Comparison of ENCODE assay signal across 7 worm cellular contexts in genomic region chrV:3582086-3582485, ce11.
TF ChIP-seq lines count a peak whose summit lies in the region.

No protein-coding gene starts in this region.

TF ChIP-seq in whole organism, L1 larva, 84 proteins besides CTCF, POLR2A, EP300 and RAD21:
- no peak for TF ChIP-seq snu-23 (GFP tag; optimal IDR thresholded peaks at IDR 0.05; lab: Kevin White, UChicago)
- peak; percentile 15 for TF ChIP-seq nhr-71 (tag; optimal IDR thresholded peaks at IDR 0.05; lab: Kevin White, UChicago)
- TF ChIP-seq fkh-10 (GFP tag; optimal IDR thresholded peaks at IDR 0.05; lab: Kevin White, UChicago): no peak
- no peak for TF ChIP-seq isw-1 (GFP tag; IDR thresholded peaks at IDR 0.05; lab: Robert Waterston, UW)
- TF ChIP-seq fkh-4 (tag; optimal IDR thresholded peaks at IDR 0.05; lab: Kevin White, UChicago; ENCODE audit: borderline replicate concordance): no peak
- no peak for TF ChIP-seq nhr-11 (tag; optimal IDR thresholded peaks at IDR 0.05; lab: Kevin White, UChicago)
- no peak for TF ChIP-seq lir-3 (tag; optimal IDR thresholded peaks at IDR 0.05; lab: Kevin White, UChicago; ENCODE audit: poor library complexity)
- TF ChIP-seq nhr-85 (tag; lab: Kevin White, UChicago): peak; percentile 36

TF ChIP-seq in whole organism, L2 larva, 48 proteins besides CTCF, POLR2A, EP300 and RAD21:
- peak; percentile 21 for TF ChIP-seq sma-9 (GFP tag; optimal IDR thresholded peaks at IDR 0.05; lab: Kevin White, UChicago)
- TF ChIP-seq sma-9 (tag; optimal IDR thresholded peaks at IDR 0.05; lab: Kevin White, UChicago): no peak
- no peak for TF ChIP-seq snpc-4 (tag; optimal IDR thresholded peaks at IDR 0.05; lab: Kevin White, UChicago)

TF ChIP-seq in whole organism, L3 larva, 47 proteins besides CTCF, POLR2A, EP300 and RAD21:
- peak; percentile 60 for TF ChIP-seq nhr-43 (tag; optimal IDR thresholded peaks at IDR 0.05; lab: Kevin White, UChicago; ENCODE audit: poor library complexity, severe bottlenecking)
- TF ChIP-seq ztf-4 (tag; optimal IDR thresholded peaks at IDR 0.05; lab: Kevin White, UChicago): no peak
- TF ChIP-seq lin-15B (tag; optimal IDR thresholded peaks at IDR 0.05; lab: Kevin White, UChicago): no peak
- TF ChIP-seq ama-1 (optimal IDR thresholded peaks at IDR 0.05; lab: Kevin White, UChicago): no peak
- no peak for TF ChIP-seq nhr-77 (tag; optimal IDR thresholded peaks at IDR 0.05; lab: Kevin White, UChicago)
- TF ChIP-seq mdl-1 (tag; optimal IDR thresholded peaks at IDR 0.05; lab: Kevin White, UChicago): no peak
- TF ChIP-seq ztf-11 (tag; optimal IDR thresholded peaks at IDR 0.05; lab: Kevin White, UChicago): no peak
- TF ChIP-seq elt-2 (tag; optimal IDR thresholded peaks at IDR 0.05; lab: Kevin White, UChicago): peak; percentile 6
- no peak for TF ChIP-seq ceh-9 (tag; optimal IDR thresholded peaks at IDR 0.05; lab: Kevin White, UChicago)
- TF ChIP-seq nfya-1 (tag; optimal IDR thresholded peaks at IDR 0.05; lab: Kevin White, UChicago; ENCODE audit: insufficient read depth): peak; percentile 34
- no peak for TF ChIP-seq lin-39 (tag; optimal IDR thresholded peaks at IDR 0.05; lab: Kevin White, UChicago)

TF ChIP-seq in whole organism, L4 larva, 104 proteins besides CTCF, POLR2A, EP300 and RAD21 (continues in another document):
- TF ChIP-seq Y105C5A.15 (GFP tag; IDR thresholded peaks at IDR 0.05; lab: Robert Waterston, UW): peak; percentile 75; the same call in 1 of the 2 replicates
- TF ChIP-seq T26A8.4 (GFP tag; IDR thresholded peaks at IDR 0.05; lab: Robert Waterston, UW): peak; percentile 49
- TF ChIP-seq ama-1 (optimal IDR thresholded peaks at IDR 0.05; lab: Kevin White, UChicago): no peak
- TF ChIP-seq F26F4.8 (GFP tag; conservative IDR thresholded peaks at IDR 0.05; lab: Robert Waterston, UW): peak; percentile 76
- peak; percentile 8; the same call in 1 of the 2 replicates for TF ChIP-seq dmd-6 (GFP tag; IDR thresholded peaks at IDR 0.05; lab: Robert Waterston, UW)
- TF ChIP-seq lim-7 (GFP tag; IDR thresholded peaks at IDR 0.05; lab: Robert Waterston, UW): peak; percentile 80
- peak; percentile 21 for TF ChIP-seq mes-2 (tag; optimal IDR thresholded peaks at IDR 0.05; lab: Kevin White, UChicago; ENCODE audit: poor library complexity, severe bottlenecking)
- no peak for TF ChIP-seq mxl-2 (GFP tag; conservative IDR thresholded peaks at IDR 0.05; lab: Robert Waterston, UW)
- TF ChIP-seq dmd-8 (GFP tag; IDR thresholded peaks at IDR 0.05; lab: Robert Waterston, UW): 0 out of 2 replicates have a peak, but pooled peaks have one; percentile 37
- TF ChIP-seq F44E2.7 (GFP tag; IDR thresholded peaks at IDR 0.05; lab: Robert Waterston, UW): 0 out of 2 replicates have a peak, but pooled peaks have one; percentile 7
- TF ChIP-seq nhr-48 (tag; optimal IDR thresholded peaks at IDR 0.05; lab: Kevin White, UChicago): peak; percentile 20
- peak; percentile 72 for TF ChIP-seq snpc-1.2 (GFP tag; IDR thresholded peaks at IDR 0.05; lab: Robert Waterston, UW)
- TF ChIP-seq lin-13 (GFP tag; optimal IDR thresholded peaks at IDR 0.05; lab: Kevin White, UChicago): peak; percentile 31
- peak; percentile 39; the same call in 1 of the 2 replicates for TF ChIP-seq ceh-44 (GFP tag; IDR thresholded peaks at IDR 0.05; lab: Robert Waterston, UW)
- peak; percentile 70; the same call in 1 of the 2 replicates for TF ChIP-seq Y48G9A.11 (GFP tag; IDR thresholded peaks at IDR 0.05; lab: Robert Waterston, UW)
- 0 out of 2 replicates have a peak, but pooled peaks have one; percentile 21 for TF ChIP-seq lin-1 (GFP tag; IDR thresholded peaks at IDR 0.05; lab: Robert Waterston, UW)

TF ChIP-seq in whole organism, early embryonic, 17 proteins besides CTCF, POLR2A, EP300 and RAD21:
- TF ChIP-seq pes-1 (GFP tag; IDR thresholded peaks at IDR 0.05; lab: Robert Waterston, UW): 0 out of 2 replicates have a peak, but pooled peaks have one; percentile 9
- no peak for TF ChIP-seq ama-1 (optimal IDR thresholded peaks at IDR 0.05; lab: Kevin White, UChicago)

TF ChIP-seq in whole organism, midembryonic, 9 proteins besides CTCF, POLR2A, EP300 and RAD21:
- TF ChIP-seq tab-1 (GFP tag; IDR thresholded peaks at IDR 0.05; lab: Robert Waterston, UW) (no peak), ref-1 (GFP tag; conservative IDR thresholded peaks at IDR 0.05; lab: Robert Waterston, UW) (no peak), flt-1 (GFP tag; IDR thresholded peaks at IDR 0.05; lab: Robert Waterston, UW) (no peak), klf-2 (GFP tag; conservative IDR thresholded peaks at IDR 0.05; lab: Robert Waterston, UW) (no peak), ztf-29 (GFP tag; IDR thresholded peaks at IDR 0.05; lab: Robert Waterston, UW) (no peak), T22C8.4 (GFP tag; IDR thresholded peaks at IDR 0.05; lab: Robert Waterston, UW) (peak; percentile 45)
TF ChIP-seq in whole organism, midembryonic: peak in this region for 1.

TF ChIP-seq in whole organism, young adult, 124 proteins besides CTCF, POLR2A, EP300 and RAD21 (continues in another document):
- TF ChIP-seq attf-6 (GFP tag; IDR thresholded peaks at IDR 0.05; lab: Robert Waterston, UW): 0 out of 2 replicates have a peak, but pooled peaks have one; percentile 13
- TF ChIP-seq F10E7.11 (tag; optimal IDR thresholded peaks at IDR 0.05; lab: Kevin White, UChicago): no peak
- TF ChIP-seq nfya-2 (GFP tag; IDR thresholded peaks at IDR 0.05; lab: Robert Waterston, UW): 0 out of 2 replicates have a peak, but pooled peaks have one; percentile 25
- TF ChIP-seq F49E8.2 (tag; optimal IDR thresholded peaks at IDR 0.05; lab: Kevin White, UChicago; ENCODE audit: insufficient read depth): peak; percentile 68
- no peak for TF ChIP-seq egl-18 (GFP tag; IDR thresholded peaks at IDR 0.05; lab: Robert Waterston, UW)
- TF ChIP-seq him-1 (tag; optimal IDR thresholded peaks at IDR 0.05; lab: Kevin White, UChicago): no peak
- no peak for TF ChIP-seq aptf-2 (GFP tag; conservative IDR thresholded peaks at IDR 0.05; lab: Robert Waterston, UW)
- 0 out of 2 replicates have a peak, but pooled peaks have one; percentile 14 for TF ChIP-seq madf-3 (GFP tag; IDR thresholded peaks at IDR 0.05; lab: Robert Waterston, UW)
- no peak for TF ChIP-seq T26A5.8 (tag; optimal IDR thresholded peaks at IDR 0.05; lab: Kevin White, UChicago)
- peak; percentile 9 for TF ChIP-seq athp-1 (tag; optimal IDR thresholded peaks at IDR 0.05; lab: Kevin White, UChicago)
- TF ChIP-seq F23B12.7 (tag; optimal IDR thresholded peaks at IDR 0.05; lab: Kevin White, UChicago; ENCODE audit: insufficient read depth): peak; percentile 61
- peak; percentile 28; the same call in 1 of the 2 replicates for TF ChIP-seq Y53F4B.3 (GFP tag; IDR thresholded peaks at IDR 0.05; lab: Robert Waterston, UW)
- TF ChIP-seq die-1 (tag; optimal IDR thresholded peaks at IDR 0.05; lab: Kevin White, UChicago): peak; percentile 54
- TF ChIP-seq rec-8 (tag; optimal IDR thresholded peaks at IDR 0.05; lab: Kevin White, UChicago): peak in 1 of 2 experiments; percentile 35
- TF ChIP-seq rpc-1 (optimal IDR thresholded peaks at IDR 0.05; lab: Kevin White, UChicago): peak; percentile 58
- TF ChIP-seq rpc-1 (tag; optimal IDR thresholded peaks at IDR 0.05; lab: Kevin White, UChicago): peak; percentile 76
- TF ChIP-seq unc-130 (GFP tag; optimal IDR thresholded peaks at IDR 0.05; lab: Kevin White, UChicago): no peak
- peak; percentile 65 for TF ChIP-seq B0261.1 (tag; optimal IDR thresholded peaks at IDR 0.05; lab: Kevin White, UChicago)
- TF ChIP-seq Y53G8AR.9 (GFP tag; conservative IDR thresholded peaks at IDR 0.05; lab: Robert Waterston, UW): 0 out of 2 replicates have a peak, but pooled peaks have one; percentile 33
- TF ChIP-seq C06A6.2 (GFP tag; conservative IDR thresholded peaks at IDR 0.05; lab: Robert Waterston, UW): no peak
- no peak for TF ChIP-seq ztf-3 (GFP tag; optimal IDR thresholded peaks at IDR 0.05; lab: Kevin White, UChicago)
- peak; percentile 87 for TF ChIP-seq tbp1 (GFP tag; optimal IDR thresholded peaks at IDR 0.05; lab: Kevin White, UChicago)
- TF ChIP-seq ztf-18 (tag; optimal IDR thresholded peaks at IDR 0.05; lab: Kevin White, UChicago): no peak
- TF ChIP-seq snpc-1.1 (tag; optimal IDR thresholded peaks at IDR 0.05; lab: Kevin White, UChicago; ENCODE audit: insufficient read depth): peak; percentile 18
- peak; percentile 44; the same call in 1 of the 2 replicates for TF ChIP-seq madf-6 (GFP tag; IDR thresholded peaks at IDR 0.05; lab: Robert Waterston, UW)
- TF ChIP-seq hmg-1.2 (GFP tag; IDR thresholded peaks at IDR 0.05; lab: Robert Waterston, UW): peak; percentile 41; the same call in 1 of the 2 replicates
- TF ChIP-seq lin-26 (GFP tag; IDR thresholded peaks at IDR 0.05; lab: Robert Waterston, UW): peak; percentile 79
- TF ChIP-seq attf-3 (GFP tag; conservative IDR thresholded peaks at IDR 0.05; lab: Robert Waterston, UW): 0 out of 2 replicates have a peak, but pooled peaks have one; percentile 13
- TF ChIP-seq ama-1 (optimal IDR thresholded peaks at IDR 0.05; lab: Kevin White, UChicago): no peak
- peak in 1 of 2 experiments; percentile 86 for TF ChIP-seq ama-1 (GFP tag; optimal IDR thresholded peaks at IDR 0.05; lab: Kevin White, UChicago)
- TF ChIP-seq bed-2 (GFP tag; IDR thresholded peaks at IDR 0.05; lab: Robert Waterston, UW): no peak
- TF ChIP-seq lsl-1 (GFP tag; optimal IDR thresholded peaks at IDR 0.05; lab: Kevin White, UChicago): peak; percentile 43
- peak; percentile 60 for TF ChIP-seq D2030.7 (GFP tag; IDR thresholded peaks at IDR 0.05; lab: Robert Waterston, UW)
- peak; percentile 31 for TF ChIP-seq snpc-1.3 (tag; optimal IDR thresholded peaks at IDR 0.05; lab: Kevin White, UChicago; ENCODE audit: insufficient read depth)
- peak; percentile 0 for TF ChIP-seq snpc-4 (GFP tag; optimal IDR thresholded peaks at IDR 0.05; lab: Kevin White, UChicago)
- peak in 2 of 4 experiments; percentile 4 to 14 for TF ChIP-seq snpc-4 (tag; optimal IDR thresholded peaks at IDR 0.05; lab: Kevin White, UChicago)
- TF ChIP-seq aptf-3 (GFP tag; IDR thresholded peaks at IDR 0.05; lab: Robert Waterston, UW): 0 out of 2 replicates have a peak, but pooled peaks have one; percentile 21
- TF ChIP-seq lin-54 (GFP tag; optimal IDR thresholded peaks at IDR 0.05; lab: Kevin White, UChicago): peak; percentile 36
- TF ChIP-seq rcor-1 (GFP tag; IDR thresholded peaks at IDR 0.05; lab: Robert Waterston, UW): peak; percentile 45
- TF ChIP-seq cebp-1 (GFP tag; IDR thresholded peaks at IDR 0.05; lab: Robert Waterston, UW): no peak
- peak; percentile 17 for TF ChIP-seq cebp-1 (tag; optimal IDR thresholded peaks at IDR 0.05; lab: Kevin White, UChicago)
- TF ChIP-seq pbrm-1 (GFP tag; IDR thresholded peaks at IDR 0.05; lab: Robert Waterston, UW): peak; percentile 7; the same call in 1 of the 2 replicates
- TF ChIP-seq T07F8.4 (tag; optimal IDR thresholded peaks at IDR 0.05; lab: Kevin White, UChicago): peak; percentile 25
- TF ChIP-seq mxl-1 (tag; optimal IDR thresholded peaks at IDR 0.05; lab: Kevin White, UChicago): no peak
